Worm (Caenorhabditis elegans) whole organism, midembryonic: Measurements from ENCODE around the gene K12H6.7.

Source experiments
- T22C8.4 ChIP-seq: fragments of 200-800 bp; sonication (Bioruptor generic); IDR thresholded peaks from 2 replicates; pipeline ENCODE4 v1.3.6; 2022; ENCODE audit warnings: missing genetic modification characterization, missing compliant biosample characterization
- cog-1 ChIP-seq: sonication (generic microtip); optimal IDR thresholded peaks from 2 replicates; lab custom pipeline; 2016; ENCODE audit warnings: missing genetic modification characterization, missing compliant biosample characterization
- flt-1 ChIP-seq: fragments of 200-800 bp; sonication (Bioruptor generic); IDR thresholded peaks from 2 replicates; pipeline ENCODE4 v1.3.6; 2022; ENCODE audit warnings: missing genetic modification characterization, missing compliant biosample characterization
- klf-2 ChIP-seq: fragments of 200-800 bp; sonication (Bioruptor generic); conservative IDR thresholded peaks from 2 replicates; pipeline ENCODE4 v1.3.6; 2022; ENCODE audit warnings: missing genetic modification reagents, missing genetic modification characterization, missing compliant biosample characterization
- med-1 ChIP-seq: sonication (generic microtip); optimal IDR thresholded peaks from 2 replicates; lab custom pipeline; 2017; ENCODE audit warnings: missing genetic modification characterization, mild to moderate bottlenecking, missing compliant biosample characterization, antibody characterized with exemption, missing genetic modification reagents; ENCODE audit not compliant: insufficient read depth
- ref-1 ChIP-seq: fragments of 200-800 bp; sonication (Bioruptor generic); conservative IDR thresholded peaks from 2 replicates; pipeline ENCODE4 v1.3.6; 2022; ENCODE audit warnings: missing genetic modification reagents, missing genetic modification characterization, missing compliant biosample characterization
- tab-1 ChIP-seq: fragments of 200-800 bp; sonication (Bioruptor generic); IDR thresholded peaks from 2 replicates; pipeline ENCODE4 v1.3.6; 2022; ENCODE audit warnings: missing genetic modification characterization, missing compliant biosample characterization
- ztf-23 ChIP-seq: fragments of 200-800 bp; sonication (Bioruptor generic); IDR thresholded peaks from 2 replicates; pipeline ENCODE4 v1.3.6; 2022; ENCODE audit warnings: missing genetic modification reagents, missing genetic modification characterization, missing compliant biosample characterization
- ztf-29 ChIP-seq: fragments of 200-800 bp; sonication (Bioruptor generic); IDR thresholded peaks from 2 replicates; pipeline ENCODE4 v1.3.6; 2022; ENCODE audit warnings: missing genetic modification reagents, missing genetic modification characterization, missing compliant biosample characterization

K12H6.7 gene

ce11 chrII:2836853-2837252, at the start of gene K12H6.7:
TSS of gene K12H6.7 (minus strand) at chrII:2836953.
- TF ChIP-seq ztf-23 (no peak), cog-1 (tag; lab: Kevin White, UChicago) (no peak), ztf-29 (GFP tag; lab: Robert Waterston, UW) (no peak), klf-2 (no peak)

ce11 chrII:2885518-2886449, 49.0 kb upstream of the K12H6.7 start:
- peak; percentile 60 for TF ChIP-seq T22C8.4 (GFP tag; lab: Robert Waterston, UW)
- TF ChIP-seq flt-1, result no peak

- TF ChIP-seq ref-1 (GFP tag; lab: Robert Waterston, UW), result no peak
- no peak for TF ChIP-seq flt-1
- TF ChIP-seq med-1, result no peak
- no peak for TF ChIP-seq tab-1 (GFP tag; lab: Robert Waterston, UW)
- no peak for TF ChIP-seq T22C8.4 (GFP tag; lab: Robert Waterston, UW)
- TF ChIP-seq ztf-23, result no peak
- TF ChIP-seq ztf-29 (GFP tag; lab: Robert Waterston, UW), result no peak
- no peak for TF ChIP-seq cog-1 (tag; lab: Kevin White, UChicago)
- no peak for TF ChIP-seq klf-2
Observed at ce11 chrII:2884810-2885209, 48.1 kb upstream of the K12H6.7 start, which contains the start of gene pigw-1. TSS of gene pigw-1 (minus strand) at chrII:2884910.

- TF ChIP-seq flt-1 (peak; percentile 57), klf-2 (no peak), cog-1 (tag; lab: Kevin White, UChicago) (no peak)
Observed at ce11 chrII:2881088-2881487, 44.3 kb upstream of the K12H6.7 start.

ce11 chrII:2878909-2879308, 42.2 kb upstream of the K12H6.7 start:
- TF ChIP-seq flt-1 (no peak), med-1 (no peak), tab-1 (GFP tag; lab: Robert Waterston, UW) (no peak), ztf-29 (GFP tag; lab: Robert Waterston, UW) (no peak), T22C8.4 (GFP tag; lab: Robert Waterston, UW) (no peak), klf-2 (no peak), ztf-23 (no peak), cog-1 (tag; lab: Kevin White, UChicago) (no peak), ref-1 (GFP tag; lab: Robert Waterston, UW) (no peak)

ce11 chrII:2874801-2875200, 38.0 kb upstream of the K12H6.7 start, which contains the start of gene Y110A2AL.1:
TSS of gene Y110A2AL.1 (plus strand) at chrII:2875101.
- TF ChIP-seq med-1, result no peak
- no peak for TF ChIP-seq ztf-23

ce11 chrII:2871816-2872215, 35.1 kb upstream of the K12H6.7 start, which contains the start of gene Y110A2AL.10:
TSS of gene Y110A2AL.10 (minus strand) at chrII:2871916.
- TF ChIP-seq med-1 (no peak), cog-1 (tag; lab: Kevin White, UChicago) (no peak), tab-1 (GFP tag; lab: Robert Waterston, UW) (no peak), ref-1 (GFP tag; lab: Robert Waterston, UW) (no peak)

- no peak for TF ChIP-seq flt-1
Observed at ce11 chrII:2867701-2868100, 30.9 kb upstream of the K12H6.7 start, which contains the start of gene Y110A2AL.2. TSS of gene Y110A2AL.2 (plus strand) at chrII:2868001.

ce11 chrII:2866541-2867124, 29.9 kb upstream of the K12H6.7 start, which contains the start of the genes Y110A2AL.9 and Y110A2AL.3:
TSS of gene Y110A2AL.9 (minus strand) at chrII:2866641.
TSS of gene Y110A2AL.3 (plus strand) at chrII:2867074.
- TF ChIP-seq klf-2, result no peak
- TF ChIP-seq ztf-29 (GFP tag; lab: Robert Waterston, UW), result no peak
- no peak for TF ChIP-seq ztf-23
- no peak for TF ChIP-seq cog-1 (tag; lab: Kevin White, UChicago)
- TF ChIP-seq T22C8.4 (GFP tag; lab: Robert Waterston, UW), result no peak
- no peak for TF ChIP-seq tab-1 (GFP tag; lab: Robert Waterston, UW)
- no peak for TF ChIP-seq flt-1
- TF ChIP-seq ref-1 (GFP tag; lab: Robert Waterston, UW), result no peak
- no peak for TF ChIP-seq med-1

- no peak for TF ChIP-seq klf-2
- no peak for TF ChIP-seq T22C8.4 (GFP tag; lab: Robert Waterston, UW)
- TF ChIP-seq ref-1 (GFP tag; lab: Robert Waterston, UW), result no peak
- no peak for TF ChIP-seq cog-1 (tag; lab: Kevin White, UChicago)
- TF ChIP-seq med-1, result no peak
- TF ChIP-seq tab-1 (GFP tag; lab: Robert Waterston, UW), result no peak
- no peak for TF ChIP-seq ztf-29 (GFP tag; lab: Robert Waterston, UW)
- no peak for TF ChIP-seq ztf-23
- TF ChIP-seq flt-1, result no peak
Observed at ce11 chrII:2865355-2865754, 28.6 kb upstream of the K12H6.7 start.

ce11 chrII:2864229-2864628, 27.5 kb upstream of the K12H6.7 start, which contains the start of gene Y110A2AL.5:
TSS of gene Y110A2AL.5 (plus strand) at chrII:2864529.
- TF ChIP-seq T22C8.4 (GFP tag; lab: Robert Waterston, UW) (no peak), med-1 (no peak), klf-2 (no peak), ztf-29 (GFP tag; lab: Robert Waterston, UW) (no peak), cog-1 (tag; lab: Kevin White, UChicago) (no peak)
